Worm (Caenorhabditis elegans): ENCODE data around the gene sro-1.

Gene sro-1

ce11 chrII:7420157-7420556 lies 45.3 kb downstream of the sro-1 start:
- TF ChIP-seq crh-2 (tag; optimal IDR thresholded peaks at IDR 0.05) (peak; percentile 28), F13H6.1 (tag; optimal IDR thresholded peaks at IDR 0.05) (no peak), mab-5 (tag; optimal IDR thresholded peaks at IDR 0.05) (no peak), nhr-129 (tag; optimal IDR thresholded peaks at IDR 0.05) (peak; percentile 44), gmeb-1 (tag; optimal IDR thresholded peaks at IDR 0.05) (no peak), dmd-4 (tag; optimal IDR thresholded peaks at IDR 0.05) (no peak)

- TF ChIP-seq alr-1 (tag; optimal IDR thresholded peaks at IDR 0.05) (no peak), nhr-129 (tag; optimal IDR thresholded peaks at IDR 0.05) (peak; percentile 42)
These were observed 45.9 kb downstream of the sro-1 start for ce11 chrII:7419563-7419962.

ce11 chrII:7413764-7414163 lies 51.7 kb downstream of the sro-1 start:
- no peak for TF ChIP-seq nhr-237 (tag; optimal IDR thresholded peaks at IDR 0.05)
- TF ChIP-seq lin-13 (GFP tag; optimal IDR thresholded peaks at IDR 0.05) = no peak
- TF ChIP-seq Y55F3AM.14 (GFP tag; optimal IDR thresholded peaks at IDR 0.05) = no peak
- TF ChIP-seq ztf-11 (tag; optimal IDR thresholded peaks at IDR 0.05) = no peak
- no peak for TF ChIP-seq nhr-21 (tag; optimal IDR thresholded peaks at IDR 0.05)
- no peak for TF ChIP-seq mab-5 (tag; optimal IDR thresholded peaks at IDR 0.05)
- TF ChIP-seq nhr-23 (tag; optimal IDR thresholded peaks at IDR 0.05) = no peak
- TF ChIP-seq peb-1 (tag; optimal IDR thresholded peaks at IDR 0.05) = no peak
- TF ChIP-seq aly-2 (tag; optimal IDR thresholded peaks at IDR 0.05) = no peak
- no peak for TF ChIP-seq ZK546.5 (tag; optimal IDR thresholded peaks at IDR 0.05)

- TF ChIP-seq nhr-129 (tag; optimal IDR thresholded peaks at IDR 0.05) (peak; percentile 49), nhr-25 (tag; optimal IDR thresholded peaks at IDR 0.05) (peak; percentile 79), blmp-1 (tag; optimal IDR thresholded peaks at IDR 0.05; ENCODE audit: insufficient read depth) (peak; percentile 33), snpc-4 (tag; optimal IDR thresholded peaks at IDR 0.05) (no peak), sma-9 (GFP tag; optimal IDR thresholded peaks at IDR 0.05) (peak; percentile 56), sma-9 (tag; optimal IDR thresholded peaks at IDR 0.05) (no peak), nhr-11 (tag; optimal IDR thresholded peaks at IDR 0.05) (no peak), nhr-21 (tag; optimal IDR thresholded peaks at IDR 0.05) (peak; percentile 30)
These were observed 52.1 kb downstream of the sro-1 start for ce11 chrII:7413275-7413674.

ce11 chrII:7411930-7412329 lies 53.5 kb downstream of the sro-1 start, which contains the start of gene K02A2.5:
TSS of gene K02A2.5 (minus strand) at chrII:7412030.
- no peak for TF ChIP-seq unc-39 (tag; optimal IDR thresholded peaks at IDR 0.05)
- TF ChIP-seq nhr-6 (tag; optimal IDR thresholded peaks at IDR 0.05) = no peak
- TF ChIP-seq ztf-11 (tag; optimal IDR thresholded peaks at IDR 0.05) = no peak
- no peak for TF ChIP-seq zag-1 (tag; optimal IDR thresholded peaks at IDR 0.05)
- TF ChIP-seq ztf-1 (GFP tag; conservative IDR thresholded peaks at IDR 0.05) = no peak
- no peak for TF ChIP-seq sma-3 (GFP tag; optimal IDR thresholded peaks at IDR 0.05)

Data from whole organism, L2 larva.